Fruit fly (Drosophila melanogaster) whole organism, prepupa: Measurements from ENCODE around the gene CG34426.

Experiments used
- CG10631 ChIP-seq: fragments of 200-800 bp; sonication (Bioruptor generic); optimal IDR thresholded peaks from 2 replicates; lab custom pipeline; 2016; ENCODE audit warnings: missing biosample characterization, missing genetic modification characterization
- CG11294 ChIP-seq: fragments of 200-800 bp; sonication (Bioruptor generic); IDR thresholded peaks from 2 replicates; pipeline ENCODE4 v1.3.6; 2022; ENCODE audit warnings: missing biosample characterization, missing genetic modification characterization
- CG11762 ChIP-seq: fragments of 200-800 bp; sonication (Bioruptor generic); optimal IDR thresholded peaks from 3 replicates; lab custom pipeline; 2016; ENCODE audit warnings: missing biosample characterization, missing genetic modification characterization; ENCODE audit not compliant: insufficient read depth
- CG15336 ChIP-seq: fragments of 200-800 bp; sonication (Bioruptor generic); IDR thresholded peaks from 2 replicates; pipeline ENCODE4 v1.3.6; 2022; ENCODE audit warnings: missing biosample characterization, missing genetic modification characterization
- CG1621 ChIP-seq: fragments of 200-800 bp; sonication (Bioruptor generic); optimal IDR thresholded peaks from 3 replicates; lab custom pipeline; 2018; ENCODE audit warnings: missing biosample characterization, mild to moderate bottlenecking, missing genetic modification characterization
- CG16779 ChIP-seq: fragments of 200-800 bp; sonication (Bioruptor generic); optimal IDR thresholded peaks from 3 replicates; lab custom pipeline; 2017; ENCODE audit warnings: missing biosample characterization, mild to moderate bottlenecking, missing genetic modification characterization
- CG32006 ChIP-seq: fragments of 200-800 bp; sonication (Bioruptor generic); optimal IDR thresholded peaks from 3 replicates; lab custom pipeline; 2017; ENCODE audit warnings: missing biosample characterization, mild to moderate bottlenecking, missing genetic modification characterization
- CG3919 ChIP-seq: fragments of 200-800 bp; sonication (Bioruptor generic); optimal IDR thresholded peaks from 3 replicates; lab custom pipeline; 2016; ENCODE audit warnings: missing biosample characterization, missing genetic modification characterization
- CG4318 ChIP-seq: fragments of 200-800 bp; sonication (Bioruptor generic); optimal IDR thresholded peaks from 3 replicates; lab custom pipeline; 2017; ENCODE audit warnings: missing biosample characterization, mild to moderate bottlenecking, missing genetic modification characterization
- CG6163 ChIP-seq: fragments of 200-800 bp; sonication (Bioruptor generic); IDR thresholded peaks from 3 replicates; pipeline ENCODE4 v1.3.6; 2022; ENCODE audit warnings: missing biosample characterization, missing genetic modification characterization
- CG6276 ChIP-seq: fragments of 200-800 bp; sonication (Bioruptor generic); optimal IDR thresholded peaks from 2 replicates; lab custom pipeline; 2017; ENCODE audit warnings: missing biosample characterization, mild to moderate bottlenecking, missing genetic modification characterization
- CG6792 ChIP-seq: fragments of 200-800 bp; sonication (Bioruptor generic); optimal IDR thresholded peaks from 3 replicates; lab custom pipeline; 2016; ENCODE audit warnings: missing biosample characterization, missing genetic modification characterization
- CG6854 ChIP-seq: fragments of 200-800 bp; sonication (Bioruptor generic); optimal IDR thresholded peaks from 2 replicates; lab custom pipeline; 2017; ENCODE audit warnings: missing biosample characterization, mild to moderate bottlenecking, missing genetic modification characterization
- CG7368 ChIP-seq: fragments of 200-800 bp; sonication (Bioruptor generic); optimal IDR thresholded peaks from 3 replicates; lab custom pipeline; 2016; ENCODE audit warnings: missing biosample characterization, missing genetic modification characterization
- CG8119 ChIP-seq: fragments of 200-800 bp; sonication (Bioruptor generic); IDR thresholded peaks from 3 replicates; pipeline ENCODE4 v1.3.6; 2022; ENCODE audit warnings: missing biosample characterization, missing genetic modification characterization
- CG9139 ChIP-seq: fragments of 200-800 bp; sonication (Bioruptor generic); optimal IDR thresholded peaks from 3 replicates; lab custom pipeline; 2017; ENCODE audit warnings: missing biosample characterization, mild to moderate bottlenecking, missing genetic modification characterization
- Eip75B ChIP-seq: fragments of 200-800 bp; sonication (Bioruptor generic); optimal IDR thresholded peaks from 3 replicates; lab custom pipeline; 2016; ENCODE audit warnings: missing biosample characterization, missing genetic modification characterization
- Eip78C ChIP-seq: fragments of 200-800 bp; sonication (Bioruptor generic); peaks from one replicate; lab custom pipeline; 2016; ENCODE audit warnings: missing biosample characterization, missing genetic modification characterization
- Eip93F ChIP-seq: fragments of 200-800 bp; sonication (Bioruptor generic); optimal IDR thresholded peaks from 2 replicates; lab custom pipeline; 2016; ENCODE audit warnings: missing biosample characterization, mild to moderate bottlenecking, missing genetic modification characterization
- Gug ChIP-seq: fragments of 200-800 bp; sonication (Bioruptor generic); IDR thresholded peaks from 2 replicates; pipeline ENCODE4 v1.3.6; 2022; ENCODE audit warnings: missing biosample characterization, missing genetic modification characterization
- Hr39 ChIP-seq: fragments of 200-800 bp; sonication (Bioruptor generic); optimal IDR thresholded peaks from 2 replicates; lab custom pipeline; 2016; ENCODE audit warnings: missing biosample characterization, missing genetic modification characterization
- Lpt ChIP-seq: fragments of 200-800 bp; sonication (Bioruptor generic); optimal IDR thresholded peaks from 3 replicates; lab custom pipeline; 2016; ENCODE audit warnings: missing biosample characterization, missing genetic modification characterization
- Met ChIP-seq: fragments of 200-800 bp; sonication (Bioruptor generic); optimal IDR thresholded peaks from 3 replicates; lab custom pipeline; 2016; ENCODE audit warnings: missing biosample characterization, missing genetic modification characterization
- OdsH ChIP-seq: fragments of 200-800 bp; sonication (Bioruptor generic); optimal IDR thresholded peaks from 3 replicates; lab custom pipeline; 2016; ENCODE audit warnings: missing biosample characterization, missing genetic modification characterization
- Smox ChIP-seq: fragments of 200-800 bp; sonication (Bioruptor generic); optimal IDR thresholded peaks from 3 replicates; lab custom pipeline; 2016; ENCODE audit warnings: missing biosample characterization, missing genetic modification characterization
- achi ChIP-seq: fragments of 200-800 bp; sonication (Bioruptor generic); optimal IDR thresholded peaks from 3 replicates; lab custom pipeline; 2016; ENCODE audit warnings: missing biosample characterization, missing genetic modification characterization
- acj6 ChIP-seq: fragments of 200-800 bp; sonication (Bioruptor generic); optimal IDR thresholded peaks from 3 replicates; lab custom pipeline; 2016; ENCODE audit warnings: missing biosample characterization, missing genetic modification characterization
- cyc ChIP-seq: fragments of 200-800 bp; sonication (Bioruptor generic); optimal IDR thresholded peaks from 3 replicates; lab custom pipeline; 2016; ENCODE audit warnings: missing biosample characterization, missing genetic modification characterization
- dac ChIP-seq: fragments of 200-800 bp; sonication (Bioruptor generic); optimal IDR thresholded peaks from 2 replicates; lab custom pipeline; 2017; ENCODE audit warnings: missing biosample characterization, mild to moderate bottlenecking, missing genetic modification characterization
- eg ChIP-seq: fragments of 200-800 bp; sonication (Bioruptor generic); IDR thresholded peaks from 3 replicates; pipeline ENCODE4 v1.3.6; 2022; ENCODE audit warnings: missing biosample characterization, missing genetic modification characterization
- fd59A ChIP-seq: fragments of 200-800 bp; sonication (Bioruptor generic); optimal IDR thresholded peaks from 2 replicates; lab custom pipeline; 2017; ENCODE audit warnings: missing biosample characterization, mild to moderate bottlenecking, missing genetic modification characterization, missing genetic modification reagents
- fd85E ChIP-seq: fragments of 200-800 bp; sonication (Bioruptor generic); optimal IDR thresholded peaks from 3 replicates; lab custom pipeline; 2016; ENCODE audit warnings: missing biosample characterization, missing genetic modification characterization
- lz ChIP-seq: fragments of 200-800 bp; sonication (Bioruptor generic); optimal IDR thresholded peaks from 3 replicates; lab custom pipeline; 2016; ENCODE audit warnings: missing biosample characterization, missing genetic modification characterization
- pdm3 ChIP-seq: fragments of 200-800 bp; sonication (Bioruptor generic); optimal IDR thresholded peaks from 3 replicates; lab custom pipeline; 2016; ENCODE audit warnings: missing biosample characterization, missing genetic modification characterization
- salr ChIP-seq, 2 experiments: fragments of 200-800 bp; sonication (Bioruptor generic); optimal IDR thresholded peaks; 3 replicates each; lab custom pipeline; 2016 to 2018; ENCODE audit warnings: missing biosample characterization in 2 of 2, missing genetic modification characterization in 2 of 2, mild to moderate bottlenecking in 1 of 2
- ss ChIP-seq, 2 experiments: fragments of 200-800 bp; sonication (Bioruptor generic); optimal IDR thresholded peaks; 2 replicates in 1 of 2; 3 replicates in 1 of 2; lab custom pipeline; 2017 to 2018; ENCODE audit warnings: mild to moderate bottlenecking in 2 of 2, missing biosample characterization in 2 of 2, missing genetic modification characterization in 2 of 2, moderate library complexity in 1 of 2
- svp ChIP-seq: fragments of 200-800 bp; sonication (Bioruptor generic); peaks from one replicate; lab custom pipeline; 2016; ENCODE audit warnings: missing biosample characterization, missing genetic modification characterization
- topi ChIP-seq: fragments of 200-800 bp; sonication (Bioruptor generic); optimal IDR thresholded peaks from 3 replicates; lab custom pipeline; 2016; ENCODE audit warnings: missing biosample characterization, missing genetic modification characterization

CG34426 gene

DNA sequence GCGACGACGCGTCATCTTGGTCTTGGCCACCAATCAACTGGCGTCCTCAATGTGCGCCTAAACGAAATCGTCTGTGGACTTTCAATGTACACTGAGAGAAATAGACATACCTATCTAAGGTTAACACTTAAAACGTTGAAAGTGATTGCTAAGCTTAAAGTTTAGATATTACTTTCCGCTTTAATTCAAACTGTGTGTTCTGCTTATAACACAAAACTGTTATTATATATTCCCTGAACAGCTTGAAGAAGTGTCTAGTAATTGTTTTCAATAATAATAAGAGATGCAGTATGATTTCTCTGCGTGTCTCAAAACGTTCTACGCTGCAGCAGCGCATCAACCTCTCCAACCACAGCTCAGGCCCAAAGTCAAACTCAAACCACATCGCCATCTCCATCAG, 20.3 kb upstream of the CG34426 start (continued):
- TF ChIP-seq CG6854 (GFP tag; lab: Kevin White, UChicago), result no peak
- TF ChIP-seq lz (GFP tag; lab: Kevin White, UChicago), result peak; percentile 43
- TF ChIP-seq CG6163 (GFP tag; lab: Robert Waterston, UW), result peak; percentile 35; the same call in 1 of the 3 replicates
- TF ChIP-seq CG7368 (GFP tag; lab: Kevin White, UChicago), result no peak
- TF ChIP-seq CG1621, result no peak
- TF ChIP-seq Met (GFP tag; lab: Kevin White, UChicago), result no peak
- TF ChIP-seq salr (GFP tag; optimal IDR thresholded peaks at IDR 0.05; lab: Kevin White, UChicago), result peak in 1 of 2 experiments; percentile 72
- peak; percentile 54; the same call in 2 of the 3 replicates for TF ChIP-seq eg (GFP tag; lab: Robert Waterston, UW)
- TF ChIP-seq CG32006 (GFP tag; lab: Kevin White, UChicago), result peak; percentile 93
- TF ChIP-seq Eip75B (GFP tag; lab: Kevin White, UChicago), result peak; percentile 3
- TF ChIP-seq Smox (GFP tag; lab: Kevin White, UChicago), result no peak
- TF ChIP-seq OdsH, result peak; percentile 53
- TF ChIP-seq CG4318 (GFP tag; lab: Kevin White, UChicago), result peak; percentile 87
- peak; percentile 47 for TF ChIP-seq Hr39
- peak; percentile 47 for TF ChIP-seq CG11762 (GFP tag; lab: Kevin White, UChicago)
- peak; percentile 15 for TF ChIP-seq acj6 (GFP tag; lab: Kevin White, UChicago)
- peak; percentile 25 for TF ChIP-seq cyc (GFP tag; lab: Kevin White, UChicago)
- TF ChIP-seq fd85E (GFP tag; lab: Kevin White, UChicago), result no peak

DNA sequence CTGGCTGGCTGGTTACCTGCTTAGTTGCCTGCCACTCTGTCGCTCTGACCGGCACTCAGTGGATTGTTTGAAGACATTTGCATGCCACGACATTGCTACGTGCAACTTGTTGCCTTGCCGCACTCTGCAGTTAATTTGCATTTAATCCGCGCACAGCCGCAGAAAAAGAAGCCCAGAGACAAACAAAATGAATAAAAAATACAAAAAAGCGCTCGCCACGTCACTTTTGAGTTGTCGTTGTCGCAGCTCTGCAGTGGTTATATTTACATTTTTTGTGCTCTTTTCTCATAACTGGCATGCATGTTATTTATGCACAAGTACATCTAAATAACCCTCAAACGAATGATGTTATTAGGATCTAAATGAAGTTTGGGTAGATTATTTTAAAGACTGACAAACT, 19.0 kb upstream of the CG34426 start:
- TF ChIP-seq CG11294, result no peak
- 0 out of 3 replicates have a peak, but pooled peaks have one; percentile 15 for TF ChIP-seq CG6163 (GFP tag; lab: Robert Waterston, UW)
- TF ChIP-seq Lpt (GFP tag; lab: Kevin White, UChicago), result peak; percentile 13
- TF ChIP-seq ss (GFP tag; optimal IDR thresholded peaks at IDR 0.05; lab: Kevin White, UChicago), result peak in 1 of 2 experiments; percentile 30
- TF ChIP-seq fd59A (GFP tag; lab: Kevin White, UChicago), result no peak
- no peak for TF ChIP-seq CG16779
- TF ChIP-seq Smox (GFP tag; lab: Kevin White, UChicago), result no peak
- no peak for TF ChIP-seq CG6792 (GFP tag; lab: Kevin White, UChicago)
- TF ChIP-seq pdm3 (GFP tag; lab: Kevin White, UChicago), result peak; percentile 7
- TF ChIP-seq fd85E (GFP tag; lab: Kevin White, UChicago), result no peak
- no peak for TF ChIP-seq cyc (GFP tag; lab: Kevin White, UChicago)
- peak; percentile 13 for TF ChIP-seq svp (GFP tag; lab: Kevin White, UChicago)
- peak; percentile 8 for TF ChIP-seq dac (GFP tag; lab: Kevin White, UChicago)
- TF ChIP-seq CG8119 (GFP tag; lab: Robert Waterston, UW), result peak; percentile 51; the same call in 2 of the 3 replicates
- no peak for TF ChIP-seq topi (GFP tag; lab: Kevin White, UChicago)
- TF ChIP-seq achi (GFP tag; lab: Kevin White, UChicago), result peak; percentile 15
- peak in 1 of 2 experiments; percentile 45 for TF ChIP-seq salr (GFP tag; optimal IDR thresholded peaks at IDR 0.05; lab: Kevin White, UChicago)
- TF ChIP-seq CG6276, result peak; percentile 14
- TF ChIP-seq eg (GFP tag; lab: Robert Waterston, UW), result peak; percentile 43; the same call in 1 of the 3 replicates
- peak; percentile 52 for TF ChIP-seq Eip78C (GFP tag; lab: Kevin White, UChicago)
- peak; percentile 32; the same call in 1 of the 2 replicates for TF ChIP-seq CG15336 (GFP tag; lab: Robert Waterston, UW)
- TF ChIP-seq, all 60 proteins: peak for 13

DNA sequence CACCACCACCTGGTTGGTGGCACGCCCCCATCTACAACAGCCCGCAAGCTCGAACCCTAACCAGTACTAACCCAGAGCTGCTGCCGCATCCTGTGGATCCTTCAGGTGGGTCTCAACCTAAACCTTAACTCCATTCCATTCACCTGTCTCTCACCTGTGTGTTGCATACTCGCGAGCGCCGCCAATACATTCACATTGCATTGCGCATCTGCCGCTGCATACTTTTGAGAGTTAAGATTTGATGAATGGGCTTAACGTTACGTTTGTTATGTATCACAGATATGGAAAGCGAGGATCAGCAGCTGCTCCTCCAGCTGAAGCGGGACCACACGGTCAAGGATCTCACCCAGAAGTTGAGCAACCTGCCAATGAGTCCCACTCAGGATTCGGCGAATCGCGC, 15.0 kb upstream of the CG34426 start:
- TF ChIP-seq OdsH (no peak), CG11762 (GFP tag; lab: Kevin White, UChicago) (no peak), Eip78C (GFP tag; lab: Kevin White, UChicago) (no peak), CG3919 (GFP tag; lab: Kevin White, UChicago) (no peak), CG10631 (GFP tag; lab: Kevin White, UChicago) (no peak), CG11294 (no peak), Eip93F (GFP tag; lab: Kevin White, UChicago) (no peak), achi (GFP tag; lab: Kevin White, UChicago) (no peak), Gug (GFP tag; lab: Robert Waterston, UW) (no peak), CG9139 (GFP tag; lab: Kevin White, UChicago) (no peak), CG15336 (GFP tag; lab: Robert Waterston, UW) (no peak), Met (GFP tag; lab: Kevin White, UChicago) (no peak)
